Worm (Caenorhabditis elegans): ENCODE results near the gene srlf-30.

ce11 chrIV:10854042-10854441 is 46.1 kb upstream of the srlf-30 start:
- TF ChIP-seq ztf-11 (tag; optimal IDR thresholded peaks at IDR 0.05) = no peak
- TF ChIP-seq dpl-1 (GFP tag; optimal IDR thresholded peaks at IDR 0.05) = no peak

Measured in whole organism, L4 larva.